Fruit fly (Drosophila melanogaster) whole organism, adult: ENCODE measurements around the gene CG10681.

Experiments
- CG11617 ChIP-seq: fragments of 200-800 bp; sonication (Bioruptor generic); optimal IDR thresholded peaks from 2 replicates; lab custom pipeline; 2017; ENCODE audit warnings: mild to moderate bottlenecking, missing biosample characterization, missing genetic modification reagents, missing genetic modification characterization
- CG12768 ChIP-seq: fragments of 200-800 bp; sonication (Bioruptor generic); optimal IDR thresholded peaks from 2 replicates; lab custom pipeline; 2017; ENCODE audit warnings: missing biosample characterization, missing genetic modification characterization, mild to moderate bottlenecking, moderate library complexity, missing genetic modification reagents
- CG14711 ChIP-seq: fragments of 200-800 bp; sonication (Bioruptor generic); optimal IDR thresholded peaks from 2 replicates; lab custom pipeline; 2018; ENCODE audit warnings: missing biosample characterization, mild to moderate bottlenecking, missing genetic modification characterization, moderate library complexity
- CG1620 ChIP-seq: fragments of 200-800 bp; sonication (Bioruptor generic); optimal IDR thresholded peaks from 2 replicates; lab custom pipeline; 2016; ENCODE audit warnings: missing biosample characterization, missing genetic modification characterization
- CG33017 ChIP-seq: fragments of 200-800 bp; sonication (Bioruptor generic); optimal IDR thresholded peaks from 2 replicates; lab custom pipeline; 2018; ENCODE audit warnings: missing biosample characterization, mild to moderate bottlenecking, missing genetic modification characterization, moderate library complexity
- CG5204 ChIP-seq: fragments of 200-800 bp; sonication (Bioruptor generic); optimal IDR thresholded peaks from 2 replicates; lab custom pipeline; 2016; ENCODE audit warnings: missing biosample characterization, missing genetic modification characterization
- CG7045 ChIP-seq: fragments of 200-800 bp; sonication (Bioruptor generic); optimal IDR thresholded peaks from 2 replicates; lab custom pipeline; 2017; ENCODE audit warnings: missing biosample characterization, mild to moderate bottlenecking, missing genetic modification characterization
- CG7101 ChIP-seq: fragments of 200-800 bp; sonication (Bioruptor generic); optimal IDR thresholded peaks from 2 replicates; lab custom pipeline; 2018; ENCODE audit warnings: missing biosample characterization, mild to moderate bottlenecking, missing genetic modification characterization, moderate library complexity
- Clk ChIP-seq: fragments of 200-800 bp; sonication (Bioruptor generic); optimal IDR thresholded peaks from 2 replicates; lab custom pipeline; 2017; ENCODE audit warnings: missing biosample characterization, missing genetic modification characterization
- Crg-1 ChIP-seq: fragments of 200-800 bp; sonication (Bioruptor generic); optimal IDR thresholded peaks from 2 replicates; lab custom pipeline; 2016; ENCODE audit warnings: missing biosample characterization, missing genetic modification characterization
- Hr96 ChIP-seq: fragments of 200-800 bp; sonication (Bioruptor generic); optimal IDR thresholded peaks from 2 replicates; lab custom pipeline; 2016; ENCODE audit warnings: missing biosample characterization, missing genetic modification characterization
- Mnt ChIP-seq: fragments of 200-800 bp; sonication (Bioruptor generic); optimal IDR thresholded peaks from 2 replicates; lab custom pipeline; 2016; ENCODE audit warnings: missing biosample characterization, mild to moderate bottlenecking, missing genetic modification characterization
- bab1 ChIP-seq: fragments of 200-800 bp; sonication (Bioruptor generic); optimal IDR thresholded peaks from 3 replicates; lab custom pipeline; 2019; ENCODE audit warnings: missing biosample characterization, mild to moderate bottlenecking, missing genetic modification characterization, moderate library complexity
- cic ChIP-seq: fragments of 200-800 bp; sonication (Bioruptor generic); optimal IDR thresholded peaks from 2 replicates; lab custom pipeline; 2017; ENCODE audit warnings: missing biosample characterization, mild to moderate bottlenecking, missing genetic modification characterization, moderate library complexity
- cnc ChIP-seq, 2 experiments: fragments of >200 bp; optimal IDR thresholded peaks; 2 replicates each; lab custom pipeline; 2017
- kay ChIP-seq: fragments of 200-800 bp; sonication (Bioruptor generic); peaks from one replicate; lab custom pipeline; 2016; ENCODE audit warnings: missing biosample characterization, missing genetic modification characterization, borderline replicate concordance
- ovo ChIP-seq: fragments of 200-800 bp; sonication (Bioruptor generic); optimal IDR thresholded peaks from 2 replicates; lab custom pipeline; 2016; ENCODE audit warnings: missing biosample characterization, missing genetic modification characterization
- pad ChIP-seq: fragments of 200-800 bp; sonication (Bioruptor generic); optimal IDR thresholded peaks from 3 replicates; lab custom pipeline; 2017; ENCODE audit warnings: missing biosample characterization, missing genetic modification characterization, mild to moderate bottlenecking, moderate library complexity, missing genetic modification reagents
- tj ChIP-seq: fragments of 200-800 bp; sonication (Bioruptor generic); optimal IDR thresholded peaks from 3 replicates; lab custom pipeline; 2017; ENCODE audit warnings: missing biosample characterization, mild to moderate bottlenecking, missing genetic modification characterization, moderate library complexity
- toe ChIP-seq: fragments of 200-800 bp; sonication (Bioruptor generic); optimal IDR thresholded peaks from 2 replicates; lab custom pipeline; 2016; ENCODE audit warnings: missing biosample characterization, missing genetic modification characterization

Gene CG10681

dm6 chr3L:12482917-12483316 is 18.4 kb upstream of the CG10681 start:
- TF ChIP-seq toe (GFP tag; lab: Kevin White, UChicago) = no peak
- TF ChIP-seq bab1 = peak; percentile 19
- no peak for TF ChIP-seq Clk
- TF ChIP-seq kay (GFP tag; lab: Kevin White, UChicago) = peak; percentile 21

DNA sequence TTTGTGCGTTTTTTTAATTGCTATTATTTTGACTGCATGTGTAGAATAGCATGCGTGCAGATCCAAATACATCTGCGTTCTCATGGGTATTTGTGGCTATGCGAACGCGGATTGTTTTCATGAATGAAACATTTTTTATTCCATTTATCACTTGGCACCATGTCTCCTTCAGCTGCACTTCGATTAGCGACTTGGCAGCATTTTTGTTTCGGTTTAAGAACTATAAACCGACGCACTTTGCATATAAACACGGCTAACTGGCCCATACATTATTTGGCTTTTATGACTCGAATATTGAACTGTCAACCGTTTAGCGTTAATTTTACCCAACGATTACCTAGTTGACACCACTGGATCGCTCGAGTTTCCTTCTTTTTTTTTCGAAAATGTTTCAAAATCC is 16.8 kb upstream of the CG10681 start:
- TF ChIP-seq kay (GFP tag; lab: Kevin White, UChicago) (no peak), Crg-1 (GFP tag; lab: Kevin White, UChicago) (no peak)

DNA sequence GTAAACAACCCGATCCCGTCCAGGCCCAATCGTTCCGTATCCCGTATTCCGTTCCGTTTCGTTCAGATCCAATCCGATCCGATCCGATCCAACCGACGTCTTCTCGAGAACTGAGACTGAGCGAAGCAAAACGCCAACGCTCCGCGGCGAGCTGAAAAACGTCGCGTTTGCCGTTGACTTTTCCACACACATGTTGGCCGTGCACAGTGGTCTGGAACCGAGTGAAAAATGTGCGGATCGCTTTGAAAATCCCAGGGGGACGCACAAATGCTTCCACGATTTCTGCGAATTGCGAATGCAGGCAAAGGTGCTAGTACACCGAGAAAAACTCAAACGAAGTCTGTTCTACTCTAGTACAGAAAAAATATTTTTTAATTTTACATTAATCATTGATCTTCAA is 16.4 kb upstream of the CG10681 start, which contains the start of gene CG10663:
CG10663 (minus strand) TSS at position 88 of the 400 bp plus-strand sequence.
- TF ChIP-seq CG1620 (no peak), CG11617 (GFP tag; lab: Kevin White, UChicago) (no peak), CG7101 (tag; lab: Kevin White, UChicago) (no peak), pad (no peak), Mnt (GFP tag; lab: Kevin White, UChicago) (no peak), Hr96 (no peak), CG33017 (tag; lab: Kevin White, UChicago) (no peak), ovo (GFP tag; lab: Kevin White, UChicago) (no peak), CG14711 (no peak), cnc (optimal IDR thresholded peaks at IDR 0.05; lab: Kevin White, UChicago) (no peak), kay (GFP tag; lab: Kevin White, UChicago) (no peak), Crg-1 (GFP tag; lab: Kevin White, UChicago) (no peak), Clk (no peak), toe (GFP tag; lab: Kevin White, UChicago) (no peak), CG7045 (GFP tag; lab: Kevin White, UChicago) (no peak), CG5204 (GFP tag; lab: Kevin White, UChicago) (no peak), tj (no peak), CG12768 (no peak), cic (GFP tag; lab: Kevin White, UChicago) (no peak)

DNA sequence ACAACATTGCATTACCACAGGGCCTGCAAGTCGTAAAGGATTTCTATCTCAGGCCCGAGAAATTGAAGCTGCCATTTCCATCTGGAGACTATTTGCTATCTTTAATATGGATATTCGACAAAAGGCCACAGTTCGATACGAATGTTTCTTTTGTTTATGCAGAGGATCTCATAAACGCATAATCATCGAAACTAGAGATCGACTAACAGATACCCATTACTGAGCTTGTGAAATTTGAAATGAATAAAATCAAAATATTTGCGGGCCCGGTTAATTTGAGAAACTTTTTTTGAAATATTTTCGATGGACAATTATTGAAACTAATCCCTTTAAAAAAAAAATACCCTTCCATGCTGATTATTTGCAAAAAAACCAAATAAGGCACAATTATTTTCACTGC is 15.1 kb upstream of the CG10681 start:
- TF ChIP-seq CG7045 (GFP tag; lab: Kevin White, UChicago) = no peak
- no peak for TF ChIP-seq Hr96
- no peak for TF ChIP-seq bab1
- no peak for TF ChIP-seq toe (GFP tag; lab: Kevin White, UChicago)
- TF ChIP-seq Clk = no peak
- TF ChIP-seq CG5204 (GFP tag; lab: Kevin White, UChicago) = no peak
- TF ChIP-seq CG14711 = no peak
- TF ChIP-seq CG7101 (tag; lab: Kevin White, UChicago) = no peak
- no peak for TF ChIP-seq ovo (GFP tag; lab: Kevin White, UChicago)
- no peak for TF ChIP-seq cic (GFP tag; lab: Kevin White, UChicago)
- no peak for TF ChIP-seq Mnt (GFP tag; lab: Kevin White, UChicago)

- TF ChIP-seq cic (GFP tag; lab: Kevin White, UChicago) = no peak
- no peak for TF ChIP-seq CG7045 (GFP tag; lab: Kevin White, UChicago)
- TF ChIP-seq Crg-1 (GFP tag; lab: Kevin White, UChicago) = no peak
- no peak for TF ChIP-seq CG33017 (tag; lab: Kevin White, UChicago)
Measured at dm6 chr3L:12489952-12490351, 11.4 kb upstream of the CG10681 start.

DNA sequence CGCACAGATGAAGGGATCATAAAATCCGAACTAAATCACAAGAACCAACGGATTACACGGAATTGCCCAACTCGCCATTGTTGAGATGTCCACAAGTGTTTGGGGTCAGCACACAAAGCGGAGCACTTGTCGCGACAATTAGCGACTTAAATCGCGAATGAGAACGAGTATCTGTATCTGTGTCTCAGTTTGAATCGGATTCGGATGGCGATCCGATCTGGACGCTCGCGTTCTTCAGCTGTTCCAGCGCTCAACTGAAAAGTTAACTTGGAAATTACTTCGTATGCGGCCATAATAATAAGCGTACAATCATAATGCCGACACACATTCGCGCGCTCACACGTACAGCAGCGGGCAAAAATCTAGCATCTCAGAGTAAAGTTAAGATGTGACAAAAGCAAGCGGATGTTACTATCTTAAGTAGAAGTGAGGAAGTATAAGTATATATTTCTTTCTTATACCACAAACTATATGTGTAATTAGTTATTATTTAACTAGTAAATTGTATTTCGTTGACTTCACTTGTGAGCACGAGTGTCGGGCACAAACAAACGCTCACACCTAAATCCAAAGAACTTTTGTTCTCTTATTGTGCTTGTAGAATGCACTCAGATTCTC is 10.8 kb upstream of the CG10681 start, which contains the start of gene CG10660:
CG10660 (minus strand) TSS at position 259 of the 618 bp plus-strand sequence.
- peak; percentile 56 for TF ChIP-seq Crg-1 (GFP tag; lab: Kevin White, UChicago)
- TF ChIP-seq Mnt (GFP tag; lab: Kevin White, UChicago) = peak; percentile 68
- peak; percentile 74 for TF ChIP-seq Clk
- TF ChIP-seq cic (GFP tag; lab: Kevin White, UChicago) = peak; percentile 47
- TF ChIP-seq CG33017 (tag; lab: Kevin White, UChicago) = peak; percentile 96
- peak; percentile 64 for TF ChIP-seq Hr96
- peak; percentile 66 for TF ChIP-seq tj
- TF ChIP-seq CG1620 = peak; percentile 54
- peak; percentile 58 for TF ChIP-seq toe (GFP tag; lab: Kevin White, UChicago)
- no peak for TF ChIP-seq ovo (GFP tag; lab: Kevin White, UChicago)
- TF ChIP-seq CG7101 (tag; lab: Kevin White, UChicago) = peak; percentile 94
- peak; percentile 58 for TF ChIP-seq pad
- TF ChIP-seq CG14711 = peak; percentile 89
- peak; percentile 88 for TF ChIP-seq CG7045 (GFP tag; lab: Kevin White, UChicago)
- TF ChIP-seq cnc (optimal IDR thresholded peaks at IDR 0.05; lab: Kevin White, UChicago) = no peak
- TF ChIP-seq bab1 = peak; percentile 88
- TF ChIP-seq kay (GFP tag; lab: Kevin White, UChicago) = peak; percentile 95
- TF ChIP-seq CG5204 (GFP tag; lab: Kevin White, UChicago) = peak; percentile 89
- TF ChIP-seq CG11617 (GFP tag; lab: Kevin White, UChicago) = peak; percentile 86
- TF ChIP-seq CG12768 = peak; percentile 90

- TF ChIP-seq pad (no peak), bab1 (no peak), CG12768 (no peak), CG5204 (GFP tag; lab: Kevin White, UChicago) (no peak), CG7045 (GFP tag; lab: Kevin White, UChicago) (no peak), CG1620 (no peak), CG7101 (tag; lab: Kevin White, UChicago) (no peak), Hr96 (no peak), cnc (optimal IDR thresholded peaks at IDR 0.05; lab: Kevin White, UChicago) (no peak)
Measured at dm6 chr3L:12494273-12494672, 7.0 kb upstream of the CG10681 start.
